Worm (Caenorhabditis elegans) whole organism, L4 larva: ENCODE measurements around the gene F14F7.5.

Source experiments
- F10B5.3 ChIP-seq: sonication (generic microtip); optimal IDR thresholded peaks from 2 replicates; lab custom pipeline; 2016; ENCODE audit warnings: mild to moderate bottlenecking, missing genetic modification characterization, missing compliant biosample characterization
- F37D6.2 ChIP-seq: sonication (generic microtip); optimal IDR thresholded peaks from 2 replicates; lab custom pipeline; 2016; ENCODE audit warnings: mild to moderate bottlenecking, missing genetic modification characterization, missing compliant biosample characterization
- F44E2.7 ChIP-seq: fragments of 200-800 bp; sonication (Bioruptor generic); IDR thresholded peaks from 2 replicates; pipeline ENCODE4 v2.1.2; 2022; ENCODE audit warnings: missing genetic modification characterization, missing compliant biosample characterization
- ZK546.5 ChIP-seq, 2 experiments: sonication (generic microtip); optimal IDR thresholded peaks; 2 replicates each; lab custom pipeline; 2017; ENCODE audit warnings: missing biosample characterization in 2 of 2, missing genetic modification characterization in 2 of 2
- aha-1 ChIP-seq: fragments of 150-350 bp; peaks from one replicate; lab custom pipeline; 2014; ENCODE audit warnings: missing biosample characterization, missing genetic modification characterization
- ama-1 ChIP-seq: fragments of 150-350 bp; optimal IDR thresholded peaks from 2 replicates; lab custom pipeline; 2014; ENCODE audit warnings: inconsistent platforms, mixed read lengths
- arid-1 ChIP-seq: fragments of 200-800 bp; sonication (Bioruptor generic); conservative IDR thresholded peaks from 2 replicates; pipeline ENCODE4 v1.3.6; 2022; ENCODE audit warnings: missing genetic modification reagents, missing genetic modification characterization, missing compliant biosample characterization
- ceh-20 ChIP-seq: fragments of 200-800 bp; sonication (Bioruptor generic); IDR thresholded peaks from 2 replicates; pipeline ENCODE4 v1.3.6; 2022; ENCODE audit warnings: missing genetic modification reagents, missing genetic modification characterization, missing compliant biosample characterization
- ceh-28 ChIP-seq: fragments of 150-350 bp; optimal IDR thresholded peaks from 2 replicates; lab custom pipeline; 2014; ENCODE audit warnings: missing biosample characterization, missing genetic modification reagents, missing genetic modification characterization
- ceh-32 ChIP-seq: sonication (generic microtip); optimal IDR thresholded peaks from 2 replicates; lab custom pipeline; 2016; ENCODE audit warnings: mild to moderate bottlenecking, missing genetic modification characterization, missing compliant biosample characterization; ENCODE audit not compliant: poor library complexity
- ceh-82 ChIP-seq: sonication (generic microtip); optimal IDR thresholded peaks from 2 replicates; lab custom pipeline; 2017; ENCODE audit warnings: missing biosample characterization, missing genetic modification characterization
- ctbp-1 ChIP-seq: fragments of 200-800 bp; sonication (Bioruptor generic); IDR thresholded peaks from 2 replicates; pipeline ENCODE4 v1.3.6; 2022; ENCODE audit warnings: missing genetic modification reagents, missing genetic modification characterization, missing compliant biosample characterization
- daf-12 ChIP-seq: fragments of 150-350 bp; optimal IDR thresholded peaks from 2 replicates; lab custom pipeline; 2014; ENCODE audit warnings: missing biosample characterization, missing genetic modification reagents, missing genetic modification characterization
- dmd-6 ChIP-seq: fragments of 200-800 bp; sonication (Bioruptor generic); IDR thresholded peaks from 2 replicates; pipeline ENCODE4 v1.3.6; 2022; ENCODE audit warnings: missing genetic modification reagents, missing genetic modification characterization, missing compliant biosample characterization
- egl-27 ChIP-seq: sonication (generic microtip); optimal IDR thresholded peaks from 3 replicates; lab custom pipeline; 2017; ENCODE audit warnings: missing biosample characterization, missing genetic modification reagents, missing genetic modification characterization
- egl-43 ChIP-seq: fragments of 200-800 bp; sonication (Bioruptor generic); IDR thresholded peaks from 2 replicates; pipeline ENCODE4 v1.3.6; 2022; ENCODE audit warnings: missing genetic modification reagents, missing genetic modification characterization, missing compliant biosample characterization
- hlh-11 ChIP-seq: fragments of 200-800 bp; sonication (Bioruptor generic); optimal IDR thresholded peaks from 2 replicates; lab custom pipeline; 2018; ENCODE audit warnings: mild to moderate bottlenecking, missing genetic modification characterization, missing compliant biosample characterization
- hlh-30 ChIP-seq: sonication (generic microtip); optimal IDR thresholded peaks from 2 replicates; lab custom pipeline; 2017; ENCODE audit warnings: antibody characterized with exemption, mild to moderate bottlenecking, missing genetic modification characterization, missing compliant biosample characterization; ENCODE audit not compliant: insufficient read depth
- jun-1 ChIP-seq: fragments of 150-350 bp; optimal IDR thresholded peaks from 2 replicates; lab custom pipeline; 2014; ENCODE audit warnings: missing biosample characterization, missing genetic modification reagents, missing genetic modification characterization
- lin-15B ChIP-seq: fragments of 150-350 bp; sonication (generic microtip); optimal IDR thresholded peaks from 3 replicates; lab custom pipeline; 2014; ENCODE audit warnings: missing biosample characterization, missing genetic modification characterization
- mdl-1 ChIP-seq, 2 experiments: fragments of 150-350 bp in 1 of 2; sonication (generic microtip) in 1 of 2; optimal IDR thresholded peaks; 2 replicates each; lab custom pipeline; 2014 to 2017; ENCODE audit warnings: missing biosample characterization in 2 of 2, missing genetic modification characterization in 2 of 2
- mxl-2 ChIP-seq: fragments of 200-800 bp; sonication (Bioruptor generic); conservative IDR thresholded peaks from 2 replicates; pipeline ENCODE4 v1.3.6; 2022; ENCODE audit warnings: missing genetic modification reagents, missing genetic modification characterization, missing compliant biosample characterization
- nhr-10 ChIP-seq: fragments of 150-350 bp; optimal IDR thresholded peaks from 2 replicates; lab custom pipeline; 2014; ENCODE audit warnings: missing biosample characterization, missing genetic modification characterization
- nhr-25 ChIP-seq: sonication (generic microtip); optimal IDR thresholded peaks from 2 replicates; lab custom pipeline; 2017; ENCODE audit warnings: missing genetic modification characterization, mild to moderate bottlenecking, missing compliant biosample characterization, antibody characterized with exemption, moderate library complexity, borderline replicate concordance; ENCODE audit not compliant: insufficient read depth
- nhr-28 ChIP-seq: fragments of 150-350 bp; optimal IDR thresholded peaks from 2 replicates; lab custom pipeline; 2014; ENCODE audit warnings: missing biosample characterization, missing genetic modification characterization
- nhr-42 ChIP-seq: fragments of 200-800 bp; sonication (Bioruptor generic); IDR thresholded peaks from 2 replicates; pipeline ENCODE4 v1.3.6; 2022; ENCODE audit warnings: missing genetic modification characterization, missing compliant biosample characterization
- php-3 ChIP-seq: fragments of 200-800 bp; sonication (Bioruptor generic); IDR thresholded peaks from 2 replicates; pipeline ENCODE4 v1.3.6; 2022; ENCODE audit warnings: missing genetic modification reagents, missing genetic modification characterization, missing compliant biosample characterization
- pqm-1 ChIP-seq: sonication (generic microtip); optimal IDR thresholded peaks from 2 replicates; lab custom pipeline; 2017; ENCODE audit warnings: missing biosample characterization, missing genetic modification characterization
- rbr-2 ChIP-seq: sonication (generic microtip); optimal IDR thresholded peaks from 2 replicates; lab custom pipeline; 2016; ENCODE audit warnings: missing genotype, missing genetic modification characterization, missing compliant biosample characterization
- skn-1 ChIP-seq: fragments of 150-350 bp; optimal IDR thresholded peaks from 2 replicates; lab custom pipeline; 2014; ENCODE audit warnings: missing biosample characterization, missing genetic modification characterization
- tag-97 ChIP-seq: fragments of 200-800 bp; sonication (Bioruptor generic); IDR thresholded peaks from 2 replicates; pipeline ENCODE4 v1.3.6; 2022; ENCODE audit warnings: missing genetic modification characterization, missing compliant biosample characterization
- unc-130 ChIP-seq: sonication (generic microtip); optimal IDR thresholded peaks from 2 replicates; lab custom pipeline; 2016; ENCODE audit warnings: missing genetic modification reagents, missing genetic modification characterization, missing compliant biosample characterization
- unc-62 ChIP-seq, 3 experiments: fragments of 150-350 bp in 1 of 3; sonication (generic microtip); optimal IDR thresholded peaks in 2 of 3; peaks in 1 of 3; 1 replicate in 1 of 3; 2 replicates in 2 of 3; lab custom pipeline; 2014 to 2017; ENCODE audit warnings: missing biosample characterization in 3 of 3, missing genetic modification characterization in 3 of 3, missing genetic modification reagents in 3 of 3, missing genotype in 1 of 3
- zfp-2 ChIP-seq: sonication (generic microtip); optimal IDR thresholded peaks from 2 replicates; lab custom pipeline; 2016; ENCODE audit warnings: mild to moderate bottlenecking, missing genetic modification characterization, missing compliant biosample characterization

The F14F7.5 gene

ce11 chrIII:13039739-13040138, 7.9 kb downstream of the F14F7.5 start, which contains the start of gene F54F12.2:
Gene F54F12.2 (plus strand): TSS chrIII:13040039.
- TF ChIP-seq mxl-2 (GFP tag; lab: Robert Waterston, UW) (no peak), ceh-20 (GFP tag; lab: Robert Waterston, UW) (no peak), jun-1 (no peak), ama-1 (lab: Kevin White, UChicago) (no peak), ctbp-1 (no peak), hlh-30 (tag; lab: Kevin White, UChicago) (no peak), arid-1 (GFP tag; lab: Robert Waterston, UW) (no peak)

ce11 chrIII:13049956-13050355, 18.2 kb downstream of the F14F7.5 start:
- TF ChIP-seq unc-62 (GFP tag; optimal IDR thresholded peaks at IDR 0.05 in 1 of 2; lab: Kevin White, UChicago) (peak in 1 of 2 experiments; percentile 94), unc-62 (tag; optimal IDR thresholded peaks at IDR 0.05; lab: Kevin White, UChicago) (no peak), F10B5.3 (tag; lab: Kevin White, UChicago) (no peak)

ce11 chrIII:13055342-13055741, 23.5 kb downstream of the F14F7.5 start, which contains the start of gene F54F12.1:
Gene F54F12.1 (minus strand): TSS chrIII:13055442.
- TF ChIP-seq ceh-82 (no peak), php-3 (GFP tag; lab: Robert Waterston, UW) (no peak), nhr-25 (no peak), F37D6.2 (no peak), daf-12 (tag; lab: Kevin White, UChicago) (no peak), ctbp-1 (no peak), mdl-1 (tag; optimal IDR thresholded peaks at IDR 0.05; lab: Kevin White, UChicago) (no peak), ceh-32 (tag; lab: Kevin White, UChicago) (no peak), egl-43 (no peak), nhr-10 (tag; lab: Kevin White, UChicago) (no peak), skn-1 (tag; lab: Kevin White, UChicago) (no peak), lin-15B (tag; lab: Kevin White, UChicago) (no peak), nhr-42 (GFP tag; lab: Robert Waterston, UW) (no peak), ZK546.5 (tag; optimal IDR thresholded peaks at IDR 0.05; lab: Kevin White, UChicago) (no peak), ceh-28 (tag; lab: Kevin White, UChicago) (no peak), rbr-2 (tag; lab: Kevin White, UChicago) (no peak), tag-97 (GFP tag; lab: Robert Waterston, UW) (no peak), ama-1 (lab: Kevin White, UChicago) (no peak), egl-27 (no peak), zfp-2 (no peak)
- TF ChIP-seq, all 104 proteins: peak for 0

- peak in 1 of 2 experiments; percentile 1 for TF ChIP-seq unc-62 (GFP tag; optimal IDR thresholded peaks at IDR 0.05 in 1 of 2; lab: Kevin White, UChicago)
- TF ChIP-seq unc-62 (tag; optimal IDR thresholded peaks at IDR 0.05; lab: Kevin White, UChicago): no peak
- TF ChIP-seq unc-130: no peak
These were observed 24.4 kb downstream of the F14F7.5 start for ce11 chrIII:13056230-13056629.

- TF ChIP-seq dmd-6: peak; percentile 10; the same call in 1 of the 2 replicates
- peak; percentile 7 for TF ChIP-seq nhr-28 (tag; lab: Kevin White, UChicago)
- TF ChIP-seq aha-1 (tag; lab: Kevin White, UChicago): peak; percentile 85
- TF ChIP-seq hlh-30 (tag; lab: Kevin White, UChicago): peak; percentile 80
- TF ChIP-seq pqm-1 (tag; lab: Kevin White, UChicago): no peak
- TF ChIP-seq F44E2.7: no peak
- TF ChIP-seq hlh-11 (tag; lab: Kevin White, UChicago): peak; percentile 16
- TF ChIP-seq, all 104 proteins: peak for 5
These were observed 24.9 kb downstream of the F14F7.5 start for ce11 chrIII:13056735-13057134.
